Worm (Caenorhabditis elegans) whole organism, midembryonic: ENCODE data around the gene R12A1.3.

Experiments used
- flt-1 ChIP-seq: fragments of 200-800 bp; sonication (Bioruptor generic); IDR thresholded peaks from 2 replicates; pipeline ENCODE4 v1.3.6; 2022; ENCODE audit warnings: missing genetic modification characterization, missing compliant biosample characterization
- ref-1 ChIP-seq: fragments of 200-800 bp; sonication (Bioruptor generic); conservative IDR thresholded peaks from 2 replicates; pipeline ENCODE4 v1.3.6; 2022; ENCODE audit warnings: missing genetic modification reagents, missing genetic modification characterization, missing compliant biosample characterization
- ztf-23 ChIP-seq: fragments of 200-800 bp; sonication (Bioruptor generic); IDR thresholded peaks from 2 replicates; pipeline ENCODE4 v1.3.6; 2022; ENCODE audit warnings: missing genetic modification reagents, missing genetic modification characterization, missing compliant biosample characterization

- TF ChIP-seq ref-1 (GFP tag; lab: Robert Waterston, UW) (no peak), ztf-23 (GFP tag; lab: Robert Waterston, UW) (no peak), flt-1 (GFP tag; lab: Robert Waterston, UW) (no peak)
These were observed 31.0 kb upstream of the R12A1.3 start for ce11 chrV:1456614-1457013.
